Fruit fly (Drosophila melanogaster): ENCODE data around the gene CG8064.

dm6 chr3R:18246041-18246440, 37.4 kb upstream of the CG8064 start:
- TF ChIP-seq h (optimal IDR thresholded peaks at IDR 0.05) (no peak), ttk (optimal IDR thresholded peaks at IDR 0.05) (no peak), psq (optimal IDR thresholded peaks at IDR 0.05) (no peak), Sin3A (optimal IDR thresholded peaks at IDR 0.05) (no peak), insv (optimal IDR thresholded peaks at IDR 0.05) (no peak)

Measured in Kc167 (cell line).